Fruit fly (Drosophila melanogaster): ENCODE data around the gene Sox102F.
A peak's percentile ranks its signal among the peaks of the same experiment; 100 is the strongest.

Sox102F gene

DNA sequence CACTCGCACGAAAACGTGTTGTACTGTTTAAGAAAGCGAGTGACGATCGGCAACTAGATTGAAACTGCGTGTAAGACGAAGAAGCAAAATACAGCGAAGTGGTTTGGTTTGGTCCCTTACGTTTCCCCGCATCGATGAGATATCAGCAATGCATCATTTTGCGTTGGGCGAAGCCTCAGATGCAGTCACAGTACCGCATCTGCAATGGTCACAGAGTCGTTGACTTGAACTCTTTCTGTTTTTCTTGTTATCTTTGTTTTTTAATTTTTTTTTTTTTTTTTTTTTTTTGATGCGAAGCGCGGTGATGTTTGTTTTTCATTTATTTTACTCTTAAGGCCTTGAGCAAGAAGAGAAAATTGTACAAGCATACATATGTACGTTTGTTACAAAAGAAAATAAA is 4.4 kb downstream of the Sox102F start:
- no peak for TF ChIP-seq cnc (optimal IDR thresholded peaks at IDR 0.05)
- no peak for TF ChIP-seq kay (GFP tag; ENCODE audit: borderline replicate concordance)
- TF ChIP-seq CG12768 (GFP tag; optimal IDR thresholded peaks at IDR 0.05): no peak
- no peak for TF ChIP-seq pad (GFP tag; optimal IDR thresholded peaks at IDR 0.05)
- no peak for TF ChIP-seq Hr96 (GFP tag; optimal IDR thresholded peaks at IDR 0.05)
- TF ChIP-seq CG11617 (GFP tag; optimal IDR thresholded peaks at IDR 0.05): no peak
- no peak for TF ChIP-seq Clk (GFP tag; optimal IDR thresholded peaks at IDR 0.05)
- no peak for TF ChIP-seq ovo (GFP tag; optimal IDR thresholded peaks at IDR 0.05)
- TF ChIP-seq CG1620 (GFP tag; optimal IDR thresholded peaks at IDR 0.05): no peak
- no peak for TF ChIP-seq toe (GFP tag; optimal IDR thresholded peaks at IDR 0.05)
- TF ChIP-seq CG5204 (GFP tag; optimal IDR thresholded peaks at IDR 0.05): no peak

DNA sequence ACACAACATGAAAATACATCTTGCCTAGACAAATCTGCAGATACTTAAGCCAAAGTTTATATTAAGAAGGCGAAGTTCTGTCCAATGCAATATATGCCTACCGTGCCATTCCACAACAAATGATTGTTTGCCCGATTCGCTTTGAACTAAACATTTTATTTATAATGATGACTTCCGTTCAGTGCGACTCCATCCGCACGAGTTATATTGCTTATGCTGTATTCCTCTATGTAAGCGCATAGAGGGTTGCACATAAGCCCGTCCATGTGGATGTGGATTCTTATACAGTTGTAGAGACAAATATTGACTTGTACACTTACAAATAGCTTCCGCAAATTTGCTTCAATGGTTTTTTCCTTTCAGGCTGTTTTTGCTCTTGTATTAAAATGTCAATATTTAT is 10.2 kb downstream of the Sox102F start:
- TF ChIP-seq CG1620 (GFP tag; optimal IDR thresholded peaks at IDR 0.05) (no peak), Clk (GFP tag; optimal IDR thresholded peaks at IDR 0.05) (no peak), Mnt (GFP tag; optimal IDR thresholded peaks at IDR 0.05) (no peak), CG7101 (tag; optimal IDR thresholded peaks at IDR 0.05) (no peak), Hr96 (GFP tag; optimal IDR thresholded peaks at IDR 0.05) (no peak), CG7045 (GFP tag; optimal IDR thresholded peaks at IDR 0.05) (no peak), pad (GFP tag; optimal IDR thresholded peaks at IDR 0.05) (no peak), bab1 (GFP tag; optimal IDR thresholded peaks at IDR 0.05) (no peak), CG12768 (GFP tag; optimal IDR thresholded peaks at IDR 0.05) (no peak), CG33017 (tag; optimal IDR thresholded peaks at IDR 0.05) (no peak), CG14711 (tag; optimal IDR thresholded peaks at IDR 0.05) (no peak), kay (GFP tag; ENCODE audit: borderline replicate concordance) (no peak), tj (GFP tag; optimal IDR thresholded peaks at IDR 0.05) (no peak), toe (GFP tag; optimal IDR thresholded peaks at IDR 0.05) (no peak), Crg-1 (GFP tag; optimal IDR thresholded peaks at IDR 0.05) (no peak), cic (GFP tag; optimal IDR thresholded peaks at IDR 0.05) (no peak), ovo (GFP tag; optimal IDR thresholded peaks at IDR 0.05) (no peak), CG5204 (GFP tag; optimal IDR thresholded peaks at IDR 0.05) (no peak), CG11617 (GFP tag; optimal IDR thresholded peaks at IDR 0.05) (no peak), cnc (optimal IDR thresholded peaks at IDR 0.05) (no peak)

DNA sequence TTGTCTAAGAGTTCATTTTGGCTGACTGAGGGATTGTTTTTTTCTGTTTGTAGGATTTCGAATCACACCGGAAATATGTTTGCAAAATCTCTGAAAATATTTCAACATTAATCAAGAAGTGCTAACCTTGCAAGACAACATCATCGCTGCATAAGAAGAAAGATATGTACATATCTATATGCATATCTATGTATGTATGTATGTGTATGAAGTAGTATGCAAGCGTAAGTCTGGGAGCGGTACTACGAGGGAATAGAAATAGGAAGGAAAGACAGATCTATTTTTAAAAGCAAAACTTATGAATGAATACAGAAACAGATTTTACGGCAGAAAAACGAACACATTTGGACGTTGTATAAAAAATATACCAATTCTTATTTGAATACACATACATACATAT is 16.4 kb downstream of the Sox102F start:
- TF ChIP-seq Crg-1 (GFP tag; optimal IDR thresholded peaks at IDR 0.05): no peak
- peak; percentile 79 for TF ChIP-seq kay (GFP tag; ENCODE audit: borderline replicate concordance)

DNA sequence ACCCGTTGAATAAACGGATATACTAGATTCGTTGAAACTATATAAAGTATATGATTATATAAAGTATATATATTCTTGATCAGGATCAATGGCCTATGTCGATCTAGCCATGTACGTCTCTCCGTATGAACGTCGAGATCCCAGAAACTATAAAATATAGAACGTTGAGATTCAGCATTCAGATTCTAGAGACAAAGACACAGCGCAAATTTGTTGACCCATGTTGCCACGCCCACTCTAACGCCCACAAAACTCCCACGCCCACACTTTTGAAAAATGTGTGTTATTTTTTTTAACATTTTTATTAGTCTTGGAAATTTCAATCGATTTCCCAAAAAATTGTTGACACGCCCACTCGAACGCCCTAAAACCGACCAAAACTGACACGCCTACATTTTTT is 17.7 kb downstream of the Sox102F start:
- TF ChIP-seq CG33017 (tag; optimal IDR thresholded peaks at IDR 0.05): no peak
- no peak for TF ChIP-seq CG1620 (GFP tag; optimal IDR thresholded peaks at IDR 0.05)
- no peak for TF ChIP-seq Clk (GFP tag; optimal IDR thresholded peaks at IDR 0.05)
- no peak for TF ChIP-seq CG7101 (tag; optimal IDR thresholded peaks at IDR 0.05)
- TF ChIP-seq CG11617 (GFP tag; optimal IDR thresholded peaks at IDR 0.05): no peak
- TF ChIP-seq Mnt (GFP tag; optimal IDR thresholded peaks at IDR 0.05): no peak
- no peak for TF ChIP-seq kay (GFP tag; ENCODE audit: borderline replicate concordance)
- no peak for TF ChIP-seq Hr96 (GFP tag; optimal IDR thresholded peaks at IDR 0.05)
- TF ChIP-seq CG14711 (tag; optimal IDR thresholded peaks at IDR 0.05): no peak
- TF ChIP-seq cnc (optimal IDR thresholded peaks at IDR 0.05): no peak
- no peak for TF ChIP-seq CG12768 (GFP tag; optimal IDR thresholded peaks at IDR 0.05)
- TF ChIP-seq bab1 (GFP tag; optimal IDR thresholded peaks at IDR 0.05): no peak
- TF ChIP-seq tj (GFP tag; optimal IDR thresholded peaks at IDR 0.05): no peak
- TF ChIP-seq cic (GFP tag; optimal IDR thresholded peaks at IDR 0.05): no peak

DNA sequence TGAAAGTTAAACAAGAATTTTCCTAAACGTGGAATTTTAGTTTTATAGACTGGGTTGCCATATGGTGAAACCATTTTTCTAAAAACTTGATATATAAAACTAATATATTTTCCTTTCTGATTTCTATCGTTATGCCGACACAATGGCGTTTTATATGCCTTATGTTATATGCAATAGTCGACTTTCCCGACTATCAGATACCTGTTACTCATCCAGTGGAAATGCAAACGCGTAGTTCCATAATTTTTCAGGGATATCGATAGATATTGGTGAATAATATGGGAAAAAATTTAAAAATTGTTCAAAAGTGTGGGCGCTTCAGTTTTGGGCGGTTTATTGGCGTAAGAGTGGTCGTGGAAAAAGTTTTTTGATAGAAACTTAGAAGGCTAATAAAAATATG is 23.3 kb downstream of the Sox102F start:
- TF ChIP-seq cic (GFP tag; optimal IDR thresholded peaks at IDR 0.05) (no peak), CG5204 (GFP tag; optimal IDR thresholded peaks at IDR 0.05) (no peak), bab1 (GFP tag; optimal IDR thresholded peaks at IDR 0.05) (no peak), CG7101 (tag; optimal IDR thresholded peaks at IDR 0.05) (no peak), CG14711 (tag; optimal IDR thresholded peaks at IDR 0.05) (no peak), pad (GFP tag; optimal IDR thresholded peaks at IDR 0.05) (no peak)

DNA sequence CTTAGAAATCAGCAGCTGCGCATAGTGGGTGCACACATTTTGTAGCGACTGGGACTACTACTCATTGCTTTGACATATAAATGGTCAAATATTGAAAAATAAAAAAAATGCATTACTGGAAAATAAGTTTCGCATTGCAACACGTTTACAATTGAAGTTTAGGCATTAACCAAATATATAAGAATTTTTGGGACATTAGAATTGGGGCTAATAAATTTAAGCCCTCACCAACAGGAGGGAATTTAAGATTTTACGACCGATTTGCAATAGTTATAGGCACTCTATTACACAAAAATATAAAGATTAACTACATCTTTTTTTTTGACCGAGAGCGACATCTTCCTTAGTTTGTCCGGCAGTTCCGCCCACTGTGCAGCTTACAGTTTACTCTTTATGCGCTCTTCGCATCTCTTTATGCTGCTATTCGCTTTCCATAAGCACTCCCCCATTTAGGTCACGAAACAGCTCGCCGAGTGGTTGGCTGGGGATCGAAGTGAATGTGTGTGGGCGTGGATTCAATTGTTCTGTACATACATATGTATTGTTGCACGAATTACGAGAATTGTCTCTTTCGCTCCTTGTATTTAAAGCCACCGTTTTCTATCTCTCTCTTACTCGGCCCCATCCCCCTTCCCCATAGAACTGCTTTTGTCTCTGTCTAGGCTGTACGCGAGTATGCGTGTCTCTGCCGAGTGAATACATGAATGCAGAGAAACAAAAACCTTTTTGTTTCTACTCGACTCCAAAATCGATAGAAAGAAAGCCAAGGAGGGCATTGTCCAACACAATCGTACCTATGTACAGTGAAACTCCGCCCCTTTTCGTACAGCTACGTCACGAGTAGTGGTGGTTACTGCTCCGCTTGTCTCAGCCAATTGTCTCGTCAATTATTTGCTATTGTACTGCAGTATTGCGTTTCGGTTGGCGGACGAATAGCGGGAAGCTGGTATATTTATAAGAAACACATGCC is 26.5 kb downstream of the Sox102F start:
- TF ChIP-seq CG5204 (GFP tag; optimal IDR thresholded peaks at IDR 0.05) (peak; percentile 40), pad (GFP tag; optimal IDR thresholded peaks at IDR 0.05) (no peak), CG12768 (GFP tag; optimal IDR thresholded peaks at IDR 0.05) (peak; percentile 38), CG7045 (GFP tag; optimal IDR thresholded peaks at IDR 0.05) (peak; percentile 23), CG14711 (tag; optimal IDR thresholded peaks at IDR 0.05) (no peak), Hr96 (GFP tag; optimal IDR thresholded peaks at IDR 0.05) (peak; percentile 43), CG11617 (GFP tag; optimal IDR thresholded peaks at IDR 0.05) (peak; percentile 39), Crg-1 (GFP tag; optimal IDR thresholded peaks at IDR 0.05) (no peak)

DNA sequence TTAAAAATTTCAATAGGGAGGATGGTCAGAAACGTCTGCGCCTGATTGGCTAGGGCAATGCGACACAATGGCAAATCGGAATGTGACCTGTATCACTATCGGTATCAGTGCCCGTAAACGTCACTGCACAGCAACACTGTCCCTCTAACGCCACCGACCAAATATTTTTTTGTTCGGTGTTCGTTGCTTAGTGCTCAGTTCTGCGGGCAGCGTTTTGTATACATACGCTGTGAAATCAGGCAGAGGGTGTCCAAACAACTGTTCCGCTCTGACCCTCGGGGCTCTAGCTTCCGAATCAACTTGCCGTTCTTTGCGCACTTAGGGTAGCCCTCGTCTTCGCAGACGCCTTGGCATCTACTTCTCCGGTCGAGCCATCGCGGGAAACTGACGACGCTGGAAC is 27.2 kb downstream of the Sox102F start:
- TF ChIP-seq Hr96 (GFP tag; optimal IDR thresholded peaks at IDR 0.05): no peak
- no peak for TF ChIP-seq CG1620 (GFP tag; optimal IDR thresholded peaks at IDR 0.05)
- TF ChIP-seq CG33017 (tag; optimal IDR thresholded peaks at IDR 0.05): no peak
- TF ChIP-seq tj (GFP tag; optimal IDR thresholded peaks at IDR 0.05): no peak
- TF ChIP-seq toe (GFP tag; optimal IDR thresholded peaks at IDR 0.05): no peak
- TF ChIP-seq cic (GFP tag; optimal IDR thresholded peaks at IDR 0.05): no peak
- no peak for TF ChIP-seq CG7101 (tag; optimal IDR thresholded peaks at IDR 0.05)
- no peak for TF ChIP-seq CG14711 (tag; optimal IDR thresholded peaks at IDR 0.05)
- no peak for TF ChIP-seq kay (GFP tag; ENCODE audit: borderline replicate concordance)
- TF ChIP-seq CG5204 (GFP tag; optimal IDR thresholded peaks at IDR 0.05): no peak
- no peak for TF ChIP-seq Clk (GFP tag; optimal IDR thresholded peaks at IDR 0.05)
- no peak for TF ChIP-seq CG7045 (GFP tag; optimal IDR thresholded peaks at IDR 0.05)
- TF ChIP-seq CG12768 (GFP tag; optimal IDR thresholded peaks at IDR 0.05): no peak
- no peak for TF ChIP-seq cnc (optimal IDR thresholded peaks at IDR 0.05)
